Worm (Caenorhabditis elegans): ENCODE measurements around the gene M03F8.5.

- TF ChIP-seq unc-42 (tag; optimal IDR thresholded peaks at IDR 0.05) (peak; percentile 85), ahr-1 (tag; optimal IDR thresholded peaks at IDR 0.05) (no peak), pros-1 (tag; optimal IDR thresholded peaks at IDR 0.05) (no peak), pqm-1 (tag; optimal IDR thresholded peaks at IDR 0.05) (no peak), ceh-45 (GFP tag; IDR thresholded peaks at IDR 0.05) (no peak), pag-3 (tag; optimal IDR thresholded peaks at IDR 0.05; ENCODE audit: borderline replicate concordance) (no peak), nhr-11 (tag; optimal IDR thresholded peaks at IDR 0.05) (no peak), F13H6.1 (tag; optimal IDR thresholded peaks at IDR 0.05) (no peak), ama-1 (optimal IDR thresholded peaks at IDR 0.05) (no peak)
These were observed 24.9 kb upstream of the M03F8.5 start, which contains the start of gene mcp-1 for ce11 chrV:5961516-5961915.
